Fruit fly (Drosophila melanogaster): ENCODE data around the gene ClpX.

- TF ChIP-seq CG6163 (GFP tag; IDR thresholded peaks at IDR 0.05) = no peak
- no peak for TF ChIP-seq fd85E (GFP tag; optimal IDR thresholded peaks at IDR 0.05)
- TF ChIP-seq eg (GFP tag; IDR thresholded peaks at IDR 0.05) = no peak
- TF ChIP-seq acj6 (GFP tag; optimal IDR thresholded peaks at IDR 0.05) = no peak
- no peak for TF ChIP-seq CG8119 (GFP tag; IDR thresholded peaks at IDR 0.05)
- TF ChIP-seq CG34406 (GFP tag; optimal IDR thresholded peaks at IDR 0.05) = no peak
- no peak for TF ChIP-seq Met (GFP tag; optimal IDR thresholded peaks at IDR 0.05)
- TF ChIP-seq CG3032 (tag; optimal IDR thresholded peaks at IDR 0.05) = no peak
- TF ChIP-seq CG10669 (GFP tag; optimal IDR thresholded peaks at IDR 0.05) = no peak
- TF ChIP-seq CG11762 (GFP tag; optimal IDR thresholded peaks at IDR 0.05; ENCODE audit: insufficient read depth) = no peak
- no peak for TF ChIP-seq Gug (GFP tag; IDR thresholded peaks at IDR 0.05)
- no peak for TF ChIP-seq Blimp-1 (GFP tag; optimal IDR thresholded peaks at IDR 0.05)
Observed at dm6 chr3R:19911030-19911429, 7.5 kb upstream of the ClpX start.

Data from whole organism, prepupa.